Worm (Caenorhabditis elegans) whole organism, L3 larva: ENCODE data around the gene srh-35.

Experiments used
- lsy-12 ChIP-seq: sonication (generic microtip); optimal IDR thresholded peaks from 2 replicates; lab custom pipeline; 2016; ENCODE audit warnings: mild to moderate bottlenecking, missing genetic modification characterization, missing compliant biosample characterization
- nhr-11 ChIP-seq: fragments of 150-350 bp; optimal IDR thresholded peaks from 2 replicates; lab custom pipeline; 2014; ENCODE audit warnings: missing biosample characterization, missing genetic modification characterization
- nhr-237 ChIP-seq: fragments of 150-350 bp; optimal IDR thresholded peaks from 2 replicates; lab custom pipeline; 2014; ENCODE audit warnings: missing biosample characterization, missing genetic modification characterization
- nhr-76 ChIP-seq: fragments of 150-350 bp; sonication (generic microtip); optimal IDR thresholded peaks from 5 replicates; lab custom pipeline; 2014; ENCODE audit warnings: missing biosample characterization, missing genetic modification characterization
- unc-62 ChIP-seq: fragments of 150-350 bp; sonication (generic microtip); optimal IDR thresholded peaks from 4 replicates; lab custom pipeline; 2014; ENCODE audit warnings: missing biosample characterization, missing genetic modification reagents, missing genetic modification characterization
- ztf-4 ChIP-seq: fragments of 150-350 bp; optimal IDR thresholded peaks from 2 replicates; lab custom pipeline; 2014; ENCODE audit warnings: missing biosample characterization, missing genetic modification characterization

DNA sequence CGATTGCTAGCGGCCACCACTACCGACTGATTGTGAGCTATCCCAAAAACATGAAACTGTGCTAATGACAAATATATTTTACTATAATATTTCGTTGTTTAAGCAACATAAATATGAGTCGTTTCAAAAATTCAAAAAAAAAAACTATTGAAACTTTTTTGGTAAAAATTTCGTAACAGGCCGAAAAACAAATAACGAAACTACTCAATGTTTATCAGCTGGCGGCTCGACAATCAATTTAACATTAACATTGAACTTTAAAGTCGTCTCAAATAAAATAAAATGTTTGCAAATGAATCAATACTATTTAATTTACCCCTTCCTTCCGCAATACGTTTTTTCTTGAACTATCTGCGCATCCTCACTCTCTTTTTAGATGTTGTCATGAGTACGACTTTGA is 8.8 kb upstream of the srh-35 start:
- TF ChIP-seq nhr-237 (tag; lab: Kevin White, UChicago) (no peak), nhr-11 (tag; lab: Kevin White, UChicago) (no peak), ztf-4 (tag; lab: Kevin White, UChicago) (no peak), lsy-12 (tag; lab: Kevin White, UChicago) (no peak), unc-62 (GFP tag; lab: Kevin White, UChicago) (no peak), nhr-76 (tag; lab: Kevin White, UChicago) (no peak)
